Fruit fly (Drosophila melanogaster) whole organism, embryonic: ENCODE results near the gene CG6901.
A peak's percentile ranks its signal among the peaks of the same experiment; 100 is the strongest.

Experiments used
- Ada2b ChIP-seq: fragments of 200-800 bp; sonication (Bioruptor generic); IDR thresholded peaks from 2 replicates; pipeline ENCODE4 v1.3.6; 2022; ENCODE audit warnings: missing biosample characterization, missing genetic modification characterization
- Atf-2 ChIP-seq: fragments of 200-800 bp; sonication (Bioruptor generic); optimal IDR thresholded peaks from 2 replicates; lab custom pipeline; 2016; ENCODE audit warnings: missing biosample characterization, missing genetic modification characterization
- B-H2 ChIP-seq: fragments of 200-800 bp; sonication (Bioruptor generic); optimal IDR thresholded peaks from 2 replicates; lab custom pipeline; 2018; ENCODE audit warnings: missing biosample characterization, mild to moderate bottlenecking, missing genetic modification characterization
- CG11723 ChIP-seq: fragments of 200-800 bp; sonication (Bioruptor generic); optimal IDR thresholded peaks from 2 replicates; lab custom pipeline; 2017; ENCODE audit warnings: missing biosample characterization, mild to moderate bottlenecking, missing genetic modification characterization
- CG14667 ChIP-seq: fragments of 200-800 bp; sonication (Bioruptor generic); IDR thresholded peaks from 2 replicates; pipeline ENCODE4 v1.3.6; 2022; ENCODE audit warnings: missing biosample characterization, missing genetic modification characterization
- CG15269 ChIP-seq: fragments of 200-800 bp; sonication (Bioruptor generic); optimal IDR thresholded peaks from 2 replicates; lab custom pipeline; 2018; ENCODE audit warnings: missing biosample characterization, mild to moderate bottlenecking, missing genetic modification characterization, moderate library complexity
- CG15479 ChIP-seq: fragments of 200-800 bp; sonication (Bioruptor generic); optimal IDR thresholded peaks from 3 replicates; lab custom pipeline; 2019; ENCODE audit warnings: missing biosample characterization, mild to moderate bottlenecking, missing genetic modification characterization, moderate library complexity
- CG15601 ChIP-seq: fragments of 200-800 bp; sonication (Bioruptor generic); optimal IDR thresholded peaks from 3 replicates; lab custom pipeline; 2019; ENCODE audit warnings: missing biosample characterization, mild to moderate bottlenecking, missing genetic modification characterization, moderate library complexity
- CG15696 ChIP-seq: fragments of 200-800 bp; sonication (Bioruptor generic); optimal IDR thresholded peaks from 2 replicates; lab custom pipeline; 2019; ENCODE audit warnings: missing biosample characterization, mild to moderate bottlenecking, missing genetic modification characterization, moderate library complexity
- CG17829 ChIP-seq: fragments of 200-800 bp; optimal IDR thresholded peaks from 2 replicates; lab custom pipeline; 2019; ENCODE audit warnings: missing biosample characterization, mild to moderate bottlenecking, missing genetic modification characterization, moderate library complexity
- CG3995 ChIP-seq: fragments of 200-800 bp; sonication (Bioruptor generic); optimal IDR thresholded peaks from 3 replicates; lab custom pipeline; 2016; ENCODE audit warnings: missing biosample characterization, missing genetic modification characterization
- CG4404 ChIP-seq: fragments of 200-800 bp; sonication (Bioruptor generic); IDR thresholded peaks from 2 replicates; pipeline ENCODE4 v1.3.6; 2022; ENCODE audit warnings: missing biosample characterization, missing genetic modification characterization
- CG7928 ChIP-seq: fragments of 200-800 bp; sonication (Bioruptor generic); optimal IDR thresholded peaks from 2 replicates; lab custom pipeline; 2017; ENCODE audit warnings: missing biosample characterization, mild to moderate bottlenecking, missing genetic modification characterization
- CG8089 ChIP-seq: fragments of 200-800 bp; sonication (Bioruptor generic); optimal IDR thresholded peaks from 3 replicates; lab custom pipeline; 2016; ENCODE audit warnings: missing biosample characterization, missing genetic modification characterization
- CG8478 ChIP-seq: fragments of >200 bp; optimal IDR thresholded peaks from 2 replicates; lab custom pipeline; 2018
- Ets65A ChIP-seq: fragments of 200-800 bp; sonication (Bioruptor generic); peaks from one replicate; lab custom pipeline; 2016; ENCODE audit warnings: missing biosample characterization, missing genetic modification characterization
- Fer2 ChIP-seq: fragments of 200-800 bp; sonication (Bioruptor generic); optimal IDR thresholded peaks from 2 replicates; lab custom pipeline; 2018; ENCODE audit warnings: missing biosample characterization, mild to moderate bottlenecking, missing genetic modification characterization, moderate library complexity
- MESR4 ChIP-seq: fragments of 200-800 bp; sonication (Bioruptor generic); optimal IDR thresholded peaks from 2 replicates; lab custom pipeline; 2018; ENCODE audit warnings: missing biosample characterization, mild to moderate bottlenecking, missing genetic modification characterization, moderate library complexity
- NfI ChIP-seq: fragments of 200-800 bp; sonication (Bioruptor generic); optimal IDR thresholded peaks from 3 replicates; lab custom pipeline; 2018; ENCODE audit warnings: missing biosample characterization, mild to moderate bottlenecking, missing genetic modification characterization, moderate library complexity
- Opbp ChIP-seq: fragments of 200-800 bp; sonication (Bioruptor generic); IDR thresholded peaks from 3 replicates; pipeline ENCODE4 v1.3.6; 2022; ENCODE audit warnings: missing biosample characterization, missing genetic modification characterization; ENCODE audit not compliant: partially characterized antibody
- Ptx1 ChIP-seq: fragments of 200-800 bp; sonication (Bioruptor generic); IDR thresholded peaks from 2 replicates; pipeline ENCODE4 v1.3.6; 2022; ENCODE audit warnings: missing biosample characterization, missing genetic modification characterization
- Ssrp ChIP-seq: fragments of 200-800 bp; sonication (Bioruptor generic); optimal IDR thresholded peaks from 2 replicates; lab custom pipeline; 2018; ENCODE audit warnings: missing biosample characterization, mild to moderate bottlenecking, missing genetic modification characterization, moderate library complexity
- Taf1 ChIP-seq: fragments of 200-800 bp; sonication (Bioruptor generic); IDR thresholded peaks from 2 replicates; pipeline ENCODE4 v1.3.6; 2022; ENCODE audit warnings: missing biosample characterization, missing genetic modification characterization
- Vsx1 ChIP-seq: fragments of 200-800 bp; sonication (Bioruptor generic); optimal IDR thresholded peaks from 2 replicates; lab custom pipeline; 2017; ENCODE audit warnings: missing biosample characterization, mild to moderate bottlenecking, missing genetic modification characterization, missing genetic modification reagents
- ap ChIP-seq: fragments of 200-800 bp; sonication (Bioruptor generic); IDR thresholded peaks from 2 replicates; pipeline ENCODE4 v1.3.6; 2022; ENCODE audit warnings: missing biosample characterization, missing genetic modification characterization
- bab2 ChIP-seq: fragments of 200-800 bp; sonication (Bioruptor generic); optimal IDR thresholded peaks from 2 replicates; lab custom pipeline; 2016; ENCODE audit warnings: missing biosample characterization, missing genetic modification characterization
- bsh ChIP-seq, 2 experiments: fragments of 200-800 bp; sonication (Bioruptor generic); optimal IDR thresholded peaks; 2 replicates each; lab custom pipeline; 2017 to 2018; ENCODE audit warnings: mild to moderate bottlenecking in 2 of 2, missing biosample characterization in 2 of 2, missing genetic modification characterization in 2 of 2, moderate library complexity in 1 of 2
- btn ChIP-seq: fragments of 200-800 bp; sonication (Bioruptor generic); optimal IDR thresholded peaks from 2 replicates; lab custom pipeline; 2016; ENCODE audit warnings: missing biosample characterization, missing genetic modification characterization
- chinmo ChIP-seq: fragments of 200-800 bp; sonication (Bioruptor generic); IDR thresholded peaks from 4 replicates; pipeline ENCODE4 v1.3.6; 2022; ENCODE audit warnings: missing biosample characterization, missing genetic modification characterization; ENCODE audit not compliant: partially characterized antibody
- croc ChIP-seq: fragments of 200-800 bp; sonication (Bioruptor generic); conservative IDR thresholded peaks from 3 replicates; pipeline ENCODE4 v1.3.6; 2022; ENCODE audit warnings: missing biosample characterization, missing genetic modification characterization
- dmrt11E ChIP-seq: fragments of 200-800 bp; sonication (Bioruptor generic); optimal IDR thresholded peaks from 3 replicates; lab custom pipeline; 2018; ENCODE audit warnings: missing biosample characterization, mild to moderate bottlenecking, missing genetic modification characterization, moderate library complexity
- eyg ChIP-seq: fragments of 200-800 bp; sonication (Bioruptor generic); optimal IDR thresholded peaks from 3 replicates; lab custom pipeline; 2016; ENCODE audit warnings: missing biosample characterization, missing genetic modification characterization
- hbn ChIP-seq: fragments of 200-800 bp; sonication (Bioruptor generic); IDR thresholded peaks from 2 replicates; pipeline ENCODE4 v1.3.6; 2022; ENCODE audit warnings: missing biosample characterization, missing genetic modification characterization; ENCODE audit not compliant: partially characterized antibody
- her ChIP-seq: fragments of 200-800 bp; sonication (Bioruptor generic); optimal IDR thresholded peaks from 2 replicates; lab custom pipeline; 2016; ENCODE audit warnings: missing biosample characterization, missing genetic modification characterization
- hth ChIP-seq: fragments of >200 bp; optimal IDR thresholded peaks from 2 replicates; lab custom pipeline; 2017; ENCODE audit warnings: inconsistent platforms
- inv ChIP-seq: fragments of 200-800 bp; sonication (Bioruptor generic); IDR thresholded peaks from 2 replicates; pipeline ENCODE4 v1.3.6; 2022; ENCODE audit warnings: missing biosample characterization, missing genetic modification characterization; ENCODE audit not compliant: partially characterized antibody
- maf-S ChIP-seq: fragments of 200-800 bp; sonication (Bioruptor generic); optimal IDR thresholded peaks from 2 replicates; lab custom pipeline; 2016; ENCODE audit warnings: missing biosample characterization, missing genetic modification characterization
- nom ChIP-seq: fragments of 200-800 bp; sonication (Bioruptor generic); optimal IDR thresholded peaks from 2 replicates; lab custom pipeline; 2017; ENCODE audit warnings: missing biosample characterization, missing genetic modification characterization, mild to moderate bottlenecking, moderate library complexity, missing genetic modification reagents
- odd ChIP-seq: fragments of 200-800 bp; sonication (Bioruptor generic); optimal IDR thresholded peaks from 2 replicates; lab custom pipeline; 2017; ENCODE audit warnings: missing biosample characterization, mild to moderate bottlenecking, missing genetic modification characterization
- org-1 ChIP-seq: fragments of 200-800 bp; sonication (Bioruptor generic); optimal IDR thresholded peaks from 2 replicates; lab custom pipeline; 2017; ENCODE audit warnings: missing biosample characterization, missing genetic modification characterization
- pita ChIP-seq: fragments of 200-800 bp; sonication (Bioruptor generic); optimal IDR thresholded peaks from 2 replicates; lab custom pipeline; 2017; ENCODE audit warnings: missing biosample characterization, mild to moderate bottlenecking, missing genetic modification characterization
- salm ChIP-seq: fragments of 200-800 bp; sonication (Bioruptor generic); optimal IDR thresholded peaks from 2 replicates; lab custom pipeline; 2018; ENCODE audit warnings: missing biosample characterization, mild to moderate bottlenecking, missing genetic modification characterization
- sens ChIP-seq: fragments of 200-800 bp; sonication (Bioruptor generic); peaks from one replicate; lab custom pipeline; 2016; ENCODE audit warnings: missing biosample characterization, missing genetic modification characterization
- slou ChIP-seq: fragments of 200-800 bp; sonication (Bioruptor generic); optimal IDR thresholded peaks from 3 replicates; lab custom pipeline; 2016; ENCODE audit warnings: missing biosample characterization, missing genetic modification characterization
- tna ChIP-seq: fragments of 200-800 bp; sonication (Bioruptor generic); IDR thresholded peaks from 2 replicates; pipeline ENCODE4 v1.3.6; 2022; ENCODE audit warnings: missing biosample characterization, missing genetic modification characterization; ENCODE audit not compliant: partially characterized antibody
- yki ChIP-seq: fragments of >200 bp; optimal IDR thresholded peaks from 3 replicates; lab custom pipeline; 2018

The CG6901 gene

DNA sequence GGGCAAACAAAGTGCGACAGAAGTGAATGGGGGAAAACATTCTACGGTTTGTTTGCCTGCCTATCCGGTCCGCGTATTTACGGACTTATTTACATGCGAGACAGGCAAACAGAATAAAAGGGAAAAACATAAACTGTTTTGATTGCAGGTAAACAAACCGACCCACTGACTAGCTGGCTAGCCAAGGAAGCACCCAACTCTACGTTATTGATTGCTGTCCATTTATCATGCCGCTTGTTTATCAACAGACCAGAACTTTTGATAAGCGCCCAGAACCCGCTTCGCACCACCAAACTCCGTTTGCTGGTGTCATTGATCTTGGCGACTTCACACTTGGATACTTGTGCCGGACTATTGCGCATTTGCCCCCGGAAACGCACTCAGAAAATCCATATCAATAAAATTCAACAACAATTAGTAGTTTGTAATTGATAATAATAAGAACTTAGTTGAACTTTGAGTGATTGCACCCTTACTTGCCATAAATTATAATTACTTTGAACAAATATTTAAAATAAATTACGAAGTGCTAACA, 8.7 kb downstream of the CG6901 start (continued):
- TF ChIP-seq CG15269, result peak; percentile 40
- TF ChIP-seq her, result peak; percentile 61
- peak; percentile 20 for TF ChIP-seq NfI (GFP tag; lab: Kevin White, UChicago)
- no peak for TF ChIP-seq ap
- peak; percentile 26 for TF ChIP-seq maf-S (GFP tag; lab: Kevin White, UChicago)
- peak; percentile 77 for TF ChIP-seq CG11723
- no peak; the same call in 2 of the 3 replicates for TF ChIP-seq croc (GFP tag; lab: Robert Waterston, UW)
- peak; percentile 89 for TF ChIP-seq CG15601 (tag; lab: Kevin White, UChicago)
- peak; percentile 38 for TF ChIP-seq Atf-2 (GFP tag; lab: Kevin White, UChicago)
- peak; percentile 79 for TF ChIP-seq dmrt11E (tag; lab: Kevin White, UChicago)
- peak; percentile 51 for TF ChIP-seq CG15696 (tag; lab: Kevin White, UChicago)
- TF ChIP-seq CG14667 (GFP tag; lab: Robert Waterston, UW), result no peak
- TF ChIP-seq Ssrp (tag; lab: Kevin White, UChicago), result no peak
- TF ChIP-seq CG15479 (GFP tag; lab: Kevin White, UChicago), result no peak
- no peak for TF ChIP-seq CG4404 (GFP tag; lab: Robert Waterston, UW)
- TF ChIP-seq tna, result no peak
- peak; percentile 59 for TF ChIP-seq salm (tag; lab: Kevin White, UChicago)
- TF ChIP-seq Ada2b (GFP tag; lab: Robert Waterston, UW), result peak; percentile 25; the same call in 1 of the 2 replicates
- peak; percentile 72 for TF ChIP-seq bab2
- TF ChIP-seq B-H2 (GFP tag; lab: Kevin White, UChicago), result peak; percentile 37
- TF ChIP-seq CG8478 (lab: Kevin White, UChicago), result no peak
- peak; percentile 14 for TF ChIP-seq MESR4 (GFP tag; lab: Kevin White, UChicago)
- peak; percentile 75 for TF ChIP-seq Vsx1
- no peak for TF ChIP-seq hth (lab: Kevin White, UChicago)
- no peak for TF ChIP-seq eyg (GFP tag; lab: Kevin White, UChicago)
- TF ChIP-seq CG17829 (tag; lab: Kevin White, UChicago), result no peak
- peak; percentile 53 for TF ChIP-seq btn (GFP tag; lab: Kevin White, UChicago)
- TF ChIP-seq hbn (GFP tag; lab: Robert Waterston, UW), result no peak
- TF ChIP-seq Ptx1 (GFP tag; lab: Robert Waterston, UW), result no peak
- TF ChIP-seq Opbp (GFP tag; lab: Robert Waterston, UW), result no peak
- TF ChIP-seq Fer2 (tag; lab: Kevin White, UChicago), result peak; percentile 50
- no peak for TF ChIP-seq inv
- peak; percentile 69 for TF ChIP-seq org-1
- TF ChIP-seq CG8089 (GFP tag; lab: Kevin White, UChicago), result peak; percentile 86
- TF ChIP-seq sens, result peak; percentile 96
- peak; percentile 77 for TF ChIP-seq odd
- TF ChIP-seq slou (GFP tag; lab: Kevin White, UChicago), result peak; percentile 30
- no peak for TF ChIP-seq Taf1 (GFP tag; lab: Robert Waterston, UW)
- TF ChIP-seq yki, result no peak
- TF ChIP-seq, all 482 proteins: peak for 284

dm6 chr3R:16334329-16334728, 11.1 kb downstream of the CG6901 start:
- TF ChIP-seq CG3995 (no peak), bsh (GFP tag; optimal IDR thresholded peaks at IDR 0.05; lab: Kevin White, UChicago) (peak in 1 of 2 experiments; percentile 1), nom (GFP tag; lab: Kevin White, UChicago) (peak; percentile 80), CG7928 (GFP tag; lab: Kevin White, UChicago) (no peak), pita (GFP tag; lab: Kevin White, UChicago) (no peak), Ets65A (peak; percentile 32), chinmo (0 out of 4 replicates have a peak, but pooled peaks have one; percentile 7)
